Worm (Caenorhabditis elegans) whole organism, late embryonic: ENCODE data around the gene sri-18.

ENCODE experiments used
- C08G9.2 ChIP-seq: sonication (generic microtip); optimal IDR thresholded peaks from 2 replicates; lab custom pipeline; 2016; ENCODE audit warnings: mild to moderate bottlenecking, missing genetic modification characterization, moderate library complexity, missing compliant biosample characterization
- T23F11.4 ChIP-seq: fragments of 200-800 bp; sonication (Bioruptor generic); optimal IDR thresholded peaks from 2 replicates; lab custom pipeline; 2018; ENCODE audit warnings: mild to moderate bottlenecking, missing genetic modification characterization, missing compliant biosample characterization
- ahr-1 ChIP-seq: sonication (generic microtip); optimal IDR thresholded peaks from 2 replicates; lab custom pipeline; 2016; ENCODE audit warnings: missing genetic modification characterization, missing compliant biosample characterization
- ceh-9 ChIP-seq: sonication (generic microtip); optimal IDR thresholded peaks from 2 replicates; lab custom pipeline; 2016; ENCODE audit warnings: mild to moderate bottlenecking, missing genetic modification characterization, inconsistent platforms, missing compliant biosample characterization
- hlh-30 ChIP-seq: sonication (generic microtip); optimal IDR thresholded peaks from 2 replicates; lab custom pipeline; 2017; ENCODE audit warnings: antibody characterized with exemption, missing genetic modification characterization, missing compliant biosample characterization; ENCODE audit not compliant: insufficient read depth
- lim-6 ChIP-seq: sonication (generic microtip); optimal IDR thresholded peaks from 2 replicates; lab custom pipeline; 2016; ENCODE audit warnings: missing genetic modification characterization, missing compliant biosample characterization
- nhr-11 ChIP-seq: fragments of 150-350 bp; optimal IDR thresholded peaks from 2 replicates; lab custom pipeline; 2014; ENCODE audit warnings: missing biosample characterization, missing genetic modification characterization
- nhr-232 ChIP-seq: sonication (generic microtip); optimal IDR thresholded peaks from 2 replicates; lab custom pipeline; 2016; ENCODE audit warnings: missing genetic modification characterization, missing compliant biosample characterization
- sox-2 ChIP-seq: fragments of 200-800 bp; sonication (Bioruptor generic); IDR thresholded peaks from 2 replicates; pipeline ENCODE4 v1.3.6; 2022; ENCODE audit warnings: missing genetic modification reagents, missing genetic modification characterization, missing compliant biosample characterization
- unc-42 ChIP-seq: sonication (generic microtip); optimal IDR thresholded peaks from 2 replicates; lab custom pipeline; 2016; ENCODE audit warnings: missing genotype, missing genetic modification characterization, missing compliant biosample characterization

DNA sequence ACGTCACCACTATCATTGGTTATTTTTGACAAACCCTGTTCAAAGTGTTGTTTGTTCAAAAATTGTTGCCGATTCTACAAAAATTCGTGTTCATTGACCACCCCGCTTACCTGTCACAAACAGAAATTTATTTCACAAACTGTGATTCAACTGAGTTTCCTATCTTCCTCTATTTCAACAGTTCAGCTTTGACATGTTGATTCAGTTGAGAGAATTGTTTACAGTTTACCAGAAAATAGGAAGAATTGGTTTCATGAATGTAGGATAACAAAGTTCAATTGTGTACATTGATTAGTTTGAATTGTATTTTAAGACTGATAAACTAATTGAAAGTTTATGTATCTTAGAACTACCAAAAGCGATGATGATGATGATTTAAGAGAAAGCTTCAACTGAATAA is 14.7 kb downstream of the sri-18 start:
- TF ChIP-seq nhr-11 (tag; lab: Kevin White, UChicago), result no peak
- no peak for TF ChIP-seq C08G9.2 (tag; lab: Kevin White, UChicago)
- TF ChIP-seq sox-2, result no peak
- no peak for TF ChIP-seq unc-42 (tag; lab: Kevin White, UChicago)
- TF ChIP-seq lim-6 (tag; lab: Kevin White, UChicago), result no peak
- TF ChIP-seq ahr-1 (tag; lab: Kevin White, UChicago), result no peak
- no peak for TF ChIP-seq ceh-9 (tag; lab: Kevin White, UChicago)
- TF ChIP-seq T23F11.4 (GFP tag; lab: Kevin White, UChicago), result no peak
- no peak for TF ChIP-seq hlh-30 (tag; lab: Kevin White, UChicago)
- no peak for TF ChIP-seq nhr-232 (tag; lab: Kevin White, UChicago)
